Worm (Caenorhabditis elegans) whole organism, L1 larva: Measurements from ENCODE around the gene chil-4.

Experiments used
- fkh-8 ChIP-seq: sonication (generic microtip); optimal IDR thresholded peaks from 2 replicates; lab custom pipeline; 2016; ENCODE audit warnings: mild to moderate bottlenecking, missing genetic modification characterization, missing compliant biosample characterization
- lir-3 ChIP-seq: sonication (generic microtip); optimal IDR thresholded peaks from 2 replicates; lab custom pipeline; 2016; ENCODE audit warnings: mild to moderate bottlenecking, missing genetic modification characterization, moderate library complexity, missing compliant biosample characterization; ENCODE audit not compliant: poor library complexity
- nhr-71 ChIP-seq: sonication (generic microtip); optimal IDR thresholded peaks from 2 replicates; lab custom pipeline; 2016; ENCODE audit warnings: mild to moderate bottlenecking, missing genetic modification characterization, moderate library complexity, missing compliant biosample characterization
- nhr-90 ChIP-seq: sonication (generic microtip); optimal IDR thresholded peaks from 2 replicates; lab custom pipeline; 2016; ENCODE audit warnings: mild to moderate bottlenecking, missing genetic modification characterization, missing compliant biosample characterization; ENCODE audit not compliant: poor library complexity

Gene chil-4

ce11 chrII:9807519-9807972, 48.0 kb downstream of the chil-4 start, which contains the start of gene cyp-13A8 (continued):
- no peak for TF ChIP-seq lir-3
- TF ChIP-seq nhr-71 (tag; lab: Kevin White, UChicago) = peak; percentile 31
- TF ChIP-seq fkh-8 (tag; lab: Kevin White, UChicago) = no peak
- no peak for TF ChIP-seq nhr-90 (tag; lab: Kevin White, UChicago)
